Fruit fly (Drosophila melanogaster) whole organism, prepupa: Measurements from ENCODE around the gene CG7218.
A peak's percentile ranks its signal among the peaks of the same experiment; 100 is the strongest.

Experiments
- CG10631 ChIP-seq: fragments of 200-800 bp; sonication (Bioruptor generic); optimal IDR thresholded peaks from 2 replicates; lab custom pipeline; 2016; ENCODE audit warnings: missing biosample characterization, missing genetic modification characterization
- CG10669 ChIP-seq: fragments of 200-800 bp; sonication (Bioruptor generic); optimal IDR thresholded peaks from 3 replicates; lab custom pipeline; 2018; ENCODE audit warnings: missing biosample characterization, mild to moderate bottlenecking, missing genetic modification characterization, moderate library complexity
- CG11762 ChIP-seq: fragments of 200-800 bp; sonication (Bioruptor generic); optimal IDR thresholded peaks from 3 replicates; lab custom pipeline; 2016; ENCODE audit warnings: missing biosample characterization, missing genetic modification characterization; ENCODE audit not compliant: insufficient read depth
- CG15336 ChIP-seq: fragments of 200-800 bp; sonication (Bioruptor generic); IDR thresholded peaks from 2 replicates; pipeline ENCODE4 v1.3.6; 2022; ENCODE audit warnings: missing biosample characterization, missing genetic modification characterization
- CG16779 ChIP-seq: fragments of 200-800 bp; sonication (Bioruptor generic); optimal IDR thresholded peaks from 3 replicates; lab custom pipeline; 2017; ENCODE audit warnings: missing biosample characterization, mild to moderate bottlenecking, missing genetic modification characterization
- CG3032 ChIP-seq: fragments of 200-800 bp; optimal IDR thresholded peaks from 2 replicates; lab custom pipeline; 2019; ENCODE audit warnings: missing biosample characterization, mild to moderate bottlenecking, missing genetic modification characterization, moderate library complexity
- CG31627 ChIP-seq: fragments of 200-800 bp; sonication (Bioruptor generic); optimal IDR thresholded peaks from 3 replicates; lab custom pipeline; 2016; ENCODE audit warnings: missing biosample characterization, missing genetic modification characterization
- CG32006 ChIP-seq: fragments of 200-800 bp; sonication (Bioruptor generic); optimal IDR thresholded peaks from 3 replicates; lab custom pipeline; 2017; ENCODE audit warnings: missing biosample characterization, mild to moderate bottlenecking, missing genetic modification characterization
- CG34406 ChIP-seq: fragments of 200-800 bp; sonication (Bioruptor generic); optimal IDR thresholded peaks from 3 replicates; lab custom pipeline; 2016; ENCODE audit warnings: missing biosample characterization, missing genetic modification characterization
- CG4318 ChIP-seq: fragments of 200-800 bp; sonication (Bioruptor generic); optimal IDR thresholded peaks from 3 replicates; lab custom pipeline; 2017; ENCODE audit warnings: missing biosample characterization, mild to moderate bottlenecking, missing genetic modification characterization
- CG6163 ChIP-seq: fragments of 200-800 bp; sonication (Bioruptor generic); IDR thresholded peaks from 3 replicates; pipeline ENCODE4 v1.3.6; 2022; ENCODE audit warnings: missing biosample characterization, missing genetic modification characterization
- CG6276 ChIP-seq: fragments of 200-800 bp; sonication (Bioruptor generic); optimal IDR thresholded peaks from 2 replicates; lab custom pipeline; 2017; ENCODE audit warnings: missing biosample characterization, mild to moderate bottlenecking, missing genetic modification characterization
- CG6808 ChIP-seq: fragments of 200-800 bp; sonication (Bioruptor generic); optimal IDR thresholded peaks from 3 replicates; lab custom pipeline; 2017; ENCODE audit warnings: missing biosample characterization, missing genetic modification characterization, mild to moderate bottlenecking, moderate library complexity, missing genetic modification reagents
- CG6854 ChIP-seq: fragments of 200-800 bp; sonication (Bioruptor generic); optimal IDR thresholded peaks from 2 replicates; lab custom pipeline; 2017; ENCODE audit warnings: missing biosample characterization, mild to moderate bottlenecking, missing genetic modification characterization
- CG7368 ChIP-seq: fragments of 200-800 bp; sonication (Bioruptor generic); optimal IDR thresholded peaks from 3 replicates; lab custom pipeline; 2016; ENCODE audit warnings: missing biosample characterization, missing genetic modification characterization
- CG8119 ChIP-seq: fragments of 200-800 bp; sonication (Bioruptor generic); IDR thresholded peaks from 3 replicates; pipeline ENCODE4 v1.3.6; 2022; ENCODE audit warnings: missing biosample characterization, missing genetic modification characterization
- CG8632 ChIP-seq: fragments of 200-800 bp; sonication (Bioruptor generic); optimal IDR thresholded peaks from 3 replicates; lab custom pipeline; 2016; ENCODE audit warnings: missing biosample characterization, missing genetic modification characterization
- CG9139 ChIP-seq: fragments of 200-800 bp; sonication (Bioruptor generic); optimal IDR thresholded peaks from 3 replicates; lab custom pipeline; 2017; ENCODE audit warnings: missing biosample characterization, mild to moderate bottlenecking, missing genetic modification characterization
- Eip75B ChIP-seq: fragments of 200-800 bp; sonication (Bioruptor generic); optimal IDR thresholded peaks from 3 replicates; lab custom pipeline; 2016; ENCODE audit warnings: missing biosample characterization, missing genetic modification characterization
- Eip78C ChIP-seq: fragments of 200-800 bp; sonication (Bioruptor generic); peaks from one replicate; lab custom pipeline; 2016; ENCODE audit warnings: missing biosample characterization, missing genetic modification characterization
- Eip93F ChIP-seq: fragments of 200-800 bp; sonication (Bioruptor generic); optimal IDR thresholded peaks from 2 replicates; lab custom pipeline; 2016; ENCODE audit warnings: missing biosample characterization, mild to moderate bottlenecking, missing genetic modification characterization
- Ets96B ChIP-seq: fragments of 200-800 bp; optimal IDR thresholded peaks from 2 replicates; lab custom pipeline; 2019; ENCODE audit warnings: missing biosample characterization, mild to moderate bottlenecking, missing genetic modification characterization, moderate library complexity
- Gug ChIP-seq: fragments of 200-800 bp; sonication (Bioruptor generic); IDR thresholded peaks from 2 replicates; pipeline ENCODE4 v1.3.6; 2022; ENCODE audit warnings: missing biosample characterization, missing genetic modification characterization
- Hr38 ChIP-seq: sonication (Bioruptor generic); optimal IDR thresholded peaks from 2 replicates; lab custom pipeline; 2016; ENCODE audit warnings: missing biosample characterization, missing genetic modification characterization
- Hr4 ChIP-seq: fragments of 200-800 bp; sonication (Bioruptor generic); optimal IDR thresholded peaks from 3 replicates; lab custom pipeline; 2016; ENCODE audit warnings: missing biosample characterization, missing genetic modification characterization
- OdsH ChIP-seq: fragments of 200-800 bp; sonication (Bioruptor generic); optimal IDR thresholded peaks from 3 replicates; lab custom pipeline; 2016; ENCODE audit warnings: missing biosample characterization, missing genetic modification characterization
- Smox ChIP-seq: fragments of 200-800 bp; sonication (Bioruptor generic); optimal IDR thresholded peaks from 3 replicates; lab custom pipeline; 2016; ENCODE audit warnings: missing biosample characterization, missing genetic modification characterization
- Sox15 ChIP-seq: fragments of 200-800 bp; sonication (Bioruptor generic); optimal IDR thresholded peaks from 3 replicates; lab custom pipeline; 2016; ENCODE audit warnings: missing biosample characterization, missing genetic modification characterization
- achi ChIP-seq: fragments of 200-800 bp; sonication (Bioruptor generic); optimal IDR thresholded peaks from 3 replicates; lab custom pipeline; 2016; ENCODE audit warnings: missing biosample characterization, missing genetic modification characterization
- acj6 ChIP-seq: fragments of 200-800 bp; sonication (Bioruptor generic); optimal IDR thresholded peaks from 3 replicates; lab custom pipeline; 2016; ENCODE audit warnings: missing biosample characterization, missing genetic modification characterization
- cyc ChIP-seq: fragments of 200-800 bp; sonication (Bioruptor generic); optimal IDR thresholded peaks from 3 replicates; lab custom pipeline; 2016; ENCODE audit warnings: missing biosample characterization, missing genetic modification characterization
- eg ChIP-seq: fragments of 200-800 bp; sonication (Bioruptor generic); IDR thresholded peaks from 3 replicates; pipeline ENCODE4 v1.3.6; 2022; ENCODE audit warnings: missing biosample characterization, missing genetic modification characterization
- esn ChIP-seq: fragments of 200-800 bp; sonication (Bioruptor generic); optimal IDR thresholded peaks from 2 replicates; lab custom pipeline; 2016; ENCODE audit warnings: missing biosample characterization, mild to moderate bottlenecking, missing genetic modification characterization, moderate library complexity
- fd59A ChIP-seq: fragments of 200-800 bp; sonication (Bioruptor generic); optimal IDR thresholded peaks from 2 replicates; lab custom pipeline; 2017; ENCODE audit warnings: missing biosample characterization, mild to moderate bottlenecking, missing genetic modification characterization, missing genetic modification reagents
- fd85E ChIP-seq: fragments of 200-800 bp; sonication (Bioruptor generic); optimal IDR thresholded peaks from 3 replicates; lab custom pipeline; 2016; ENCODE audit warnings: missing biosample characterization, missing genetic modification characterization
- fkh ChIP-seq: fragments of 200-800 bp; sonication (Bioruptor generic); optimal IDR thresholded peaks from 3 replicates; lab custom pipeline; 2017; ENCODE audit warnings: missing biosample characterization, mild to moderate bottlenecking, missing genetic modification characterization, moderate library complexity
- lz ChIP-seq: fragments of 200-800 bp; sonication (Bioruptor generic); optimal IDR thresholded peaks from 3 replicates; lab custom pipeline; 2016; ENCODE audit warnings: missing biosample characterization, missing genetic modification characterization
- net ChIP-seq: fragments of 200-800 bp; sonication (Bioruptor generic); optimal IDR thresholded peaks from 3 replicates; lab custom pipeline; 2016; ENCODE audit warnings: missing biosample characterization, missing genetic modification characterization
- pdm3 ChIP-seq: fragments of 200-800 bp; sonication (Bioruptor generic); optimal IDR thresholded peaks from 3 replicates; lab custom pipeline; 2016; ENCODE audit warnings: missing biosample characterization, missing genetic modification characterization
- salr ChIP-seq, 2 experiments: fragments of 200-800 bp; sonication (Bioruptor generic); optimal IDR thresholded peaks; 3 replicates each; lab custom pipeline; 2016 to 2018; ENCODE audit warnings: missing biosample characterization in 2 of 2, missing genetic modification characterization in 2 of 2, mild to moderate bottlenecking in 1 of 2
- spab ChIP-seq: fragments of 200-800 bp; sonication (Bioruptor generic); optimal IDR thresholded peaks from 2 replicates; lab custom pipeline; 2017; ENCODE audit warnings: missing biosample characterization, mild to moderate bottlenecking, missing genetic modification characterization, missing genetic modification reagents
- ss ChIP-seq, 2 experiments: fragments of 200-800 bp; sonication (Bioruptor generic); optimal IDR thresholded peaks; 2 replicates in 1 of 2; 3 replicates in 1 of 2; lab custom pipeline; 2017 to 2018; ENCODE audit warnings: mild to moderate bottlenecking in 2 of 2, missing biosample characterization in 2 of 2, missing genetic modification characterization in 2 of 2, moderate library complexity in 1 of 2
- svp ChIP-seq: fragments of 200-800 bp; sonication (Bioruptor generic); peaks from one replicate; lab custom pipeline; 2016; ENCODE audit warnings: missing biosample characterization, missing genetic modification characterization
- vri ChIP-seq: fragments of 200-800 bp; sonication (Bioruptor generic); optimal IDR thresholded peaks from 3 replicates; lab custom pipeline; 2016; ENCODE audit warnings: missing biosample characterization, mild to moderate bottlenecking, missing genetic modification characterization

Gene CG7218

DNA sequence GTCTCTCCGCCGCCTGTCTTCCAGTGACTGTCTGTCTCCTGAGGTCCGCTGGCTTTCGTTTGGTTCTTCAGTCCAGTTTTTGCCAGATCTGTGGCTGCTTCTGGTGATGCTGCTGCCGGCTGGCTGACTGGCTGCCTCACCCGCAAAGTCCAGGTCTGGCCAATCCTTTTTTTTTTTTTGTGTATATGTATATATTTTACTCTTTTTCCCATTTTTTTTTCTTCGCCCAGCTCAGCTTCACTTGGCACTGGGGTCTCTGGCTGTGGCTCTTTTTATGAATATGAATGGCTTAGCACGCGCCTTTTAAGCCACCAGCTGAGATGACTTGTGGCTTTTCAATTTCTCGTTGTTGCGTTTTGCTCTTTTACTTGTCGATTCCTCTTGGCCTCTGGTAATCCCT is 17.6 kb downstream of the CG7218 start (continued):
- TF ChIP-seq fd59A (GFP tag; lab: Kevin White, UChicago) (peak; percentile 1), Eip75B (GFP tag; lab: Kevin White, UChicago) (no peak), ss (GFP tag; optimal IDR thresholded peaks at IDR 0.05; lab: Kevin White, UChicago) (peak; percentile 63 to 90), CG6276 (GFP tag; lab: Kevin White, UChicago) (peak; percentile 10), CG6163 (peak; percentile 82), lz (no peak), CG16779 (peak; percentile 4), CG9139 (GFP tag; lab: Kevin White, UChicago) (peak; percentile 83), vri (GFP tag; lab: Kevin White, UChicago) (no peak), svp (GFP tag; lab: Kevin White, UChicago) (peak; percentile 55)

DNA sequence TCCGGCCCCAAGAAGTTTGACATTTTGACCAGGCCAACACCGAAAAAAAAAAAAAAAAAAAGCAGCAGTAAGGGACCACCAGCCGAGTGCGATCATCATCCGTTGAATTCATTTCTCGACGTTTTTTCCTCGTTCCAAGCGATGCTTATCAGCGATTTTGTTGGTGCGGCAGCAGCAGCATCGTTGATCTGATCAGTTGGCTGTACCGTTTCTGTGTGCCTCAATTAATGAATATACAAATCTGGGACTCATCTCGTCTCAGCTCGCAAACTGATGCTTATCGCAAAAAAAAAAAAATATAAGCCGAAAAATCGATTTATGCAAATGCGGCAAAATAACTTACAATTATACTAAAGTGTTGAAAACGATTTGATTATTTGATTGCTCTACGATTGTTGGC is 19.3 kb downstream of the CG7218 start:
- no peak for TF ChIP-seq salr (GFP tag; optimal IDR thresholded peaks at IDR 0.05; lab: Kevin White, UChicago)
- TF ChIP-seq svp (GFP tag; lab: Kevin White, UChicago): peak; percentile 35

DNA sequence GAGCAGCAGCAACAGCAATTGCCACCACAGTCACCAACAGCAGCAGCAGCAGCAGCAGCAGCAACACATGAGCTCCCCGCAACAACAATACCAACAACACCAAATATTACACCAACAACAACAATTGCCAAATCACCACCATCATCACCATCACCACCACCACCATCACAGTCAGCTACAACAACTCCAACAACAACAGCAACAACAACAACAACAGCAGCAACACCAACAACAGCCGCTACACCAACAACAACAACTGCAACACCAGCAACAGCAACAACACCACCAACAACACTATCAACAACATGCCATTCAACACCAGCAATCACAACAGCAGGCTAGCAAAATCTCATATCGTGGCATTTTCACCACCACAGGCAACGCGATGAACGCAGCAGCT is 33.5 kb downstream of the CG7218 start:
- no peak for TF ChIP-seq CG34406 (GFP tag; lab: Kevin White, UChicago)
- TF ChIP-seq Hr4 (GFP tag; lab: Kevin White, UChicago): no peak
- TF ChIP-seq CG7368 (GFP tag; lab: Kevin White, UChicago): no peak
- no peak for TF ChIP-seq CG32006
- TF ChIP-seq CG10669 (GFP tag; lab: Kevin White, UChicago): no peak
- no peak for TF ChIP-seq fkh (GFP tag; lab: Kevin White, UChicago)
- TF ChIP-seq Eip93F (GFP tag; lab: Kevin White, UChicago): no peak
- TF ChIP-seq CG9139 (GFP tag; lab: Kevin White, UChicago): no peak
- TF ChIP-seq CG6163: no peak
- TF ChIP-seq Hr38: no peak
- no peak for TF ChIP-seq CG8632
- no peak for TF ChIP-seq CG8119
- no peak for TF ChIP-seq Ets96B (tag; lab: Kevin White, UChicago)
- no peak for TF ChIP-seq Eip78C (GFP tag; lab: Kevin White, UChicago)
- no peak for TF ChIP-seq vri (GFP tag; lab: Kevin White, UChicago)
- TF ChIP-seq OdsH: no peak

DNA sequence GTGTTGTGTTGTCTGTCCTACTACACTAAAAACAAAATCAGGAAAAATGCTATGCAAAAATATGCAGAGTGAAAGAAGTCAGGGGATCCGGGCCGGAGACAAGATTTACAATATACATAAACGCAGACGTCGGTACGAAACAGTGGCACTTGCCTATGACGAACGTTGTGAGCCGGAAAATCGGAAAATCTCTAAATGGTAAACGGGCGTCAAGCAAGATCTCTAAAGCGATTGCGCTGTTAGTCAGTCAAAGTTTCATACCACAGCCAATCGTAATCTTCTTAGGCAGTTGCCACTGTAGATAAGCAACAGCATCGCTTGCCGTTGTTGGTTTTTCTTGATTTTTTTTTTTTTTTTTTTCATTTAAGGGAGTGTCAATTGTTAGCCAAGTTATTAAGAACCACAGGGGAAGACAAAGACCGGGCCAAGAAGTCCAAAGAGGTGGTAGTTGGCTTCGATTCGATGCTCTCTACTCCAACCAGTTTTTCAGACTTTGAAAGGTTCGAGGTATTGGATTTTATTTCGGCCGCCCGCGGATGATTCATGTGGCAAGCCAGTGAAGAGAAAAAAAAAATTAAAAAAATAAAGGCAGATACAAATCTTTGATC is 39.1 kb downstream of the CG7218 start:
- TF ChIP-seq CG10631 (GFP tag; lab: Kevin White, UChicago) (peak; percentile 84), fd59A (GFP tag; lab: Kevin White, UChicago) (peak; percentile 77), salr (GFP tag; optimal IDR thresholded peaks at IDR 0.05; lab: Kevin White, UChicago) (peak; percentile 54 to 73), CG6854 (no peak), Sox15 (GFP tag; lab: Kevin White, UChicago) (peak; percentile 75), CG3032 (peak; percentile 91), net (GFP tag; lab: Kevin White, UChicago) (peak; percentile 64), lz (peak; percentile 80), CG8632 (peak; percentile 66), achi (peak; percentile 82), CG15336 (GFP tag; lab: Robert Waterston, UW) (peak; percentile 81), Eip78C (GFP tag; lab: Kevin White, UChicago) (peak; percentile 97), CG6808 (peak; percentile 81), CG16779 (peak; percentile 47), CG31627 (GFP tag; lab: Kevin White, UChicago) (peak; percentile 88), Gug (peak; percentile 85), esn (GFP tag; lab: Kevin White, UChicago) (peak; percentile 84), svp (GFP tag; lab: Kevin White, UChicago) (peak; percentile 90), CG11762 (peak; percentile 64), CG4318 (peak; percentile 64), vri (GFP tag; lab: Kevin White, UChicago) (peak; percentile 52), Ets96B (tag; lab: Kevin White, UChicago) (peak; percentile 78), spab (GFP tag; lab: Kevin White, UChicago) (peak; percentile 91), pdm3 (GFP tag; lab: Kevin White, UChicago) (peak; percentile 80), eg (GFP tag; lab: Robert Waterston, UW) (peak; percentile 94), fd85E (no peak), Smox (peak; percentile 75), Eip93F (GFP tag; lab: Kevin White, UChicago) (peak; percentile 65), acj6 (GFP tag; lab: Kevin White, UChicago) (peak; percentile 82), CG32006 (peak; percentile 77), cyc (peak; percentile 90)
